Fruit fly (Drosophila melanogaster) whole organism, embryonic: Measurements from ENCODE around the gene obst-F.

Experiments used
- Atf6 ChIP-seq: fragments of 200-800 bp; sonication (Bioruptor generic); IDR thresholded peaks from 2 replicates; pipeline ENCODE4 v1.3.6; 2022; ENCODE audit warnings: missing biosample characterization, missing genetic modification characterization
- CG10462 ChIP-seq: fragments of 200-800 bp; sonication (Bioruptor generic); optimal IDR thresholded peaks from 2 replicates; lab custom pipeline; 2016; ENCODE audit warnings: missing biosample characterization, missing genetic modification characterization
- CG11398 ChIP-seq: fragments of 200-800 bp; sonication (Bioruptor generic); optimal IDR thresholded peaks from 2 replicates; lab custom pipeline; 2016; ENCODE audit warnings: missing biosample characterization, missing genetic modification characterization
- CG1233 ChIP-seq: fragments of 200-800 bp; sonication (Bioruptor generic); optimal IDR thresholded peaks from 4 replicates; lab custom pipeline; 2018; ENCODE audit warnings: missing biosample characterization, mild to moderate bottlenecking, missing genetic modification characterization
- CG12769 ChIP-seq: fragments of 200-800 bp; sonication (Bioruptor generic); optimal IDR thresholded peaks from 2 replicates; lab custom pipeline; 2019; ENCODE audit warnings: missing biosample characterization, mild to moderate bottlenecking, missing genetic modification characterization, moderate library complexity
- CG15269 ChIP-seq: fragments of 200-800 bp; sonication (Bioruptor generic); optimal IDR thresholded peaks from 2 replicates; lab custom pipeline; 2018; ENCODE audit warnings: missing biosample characterization, mild to moderate bottlenecking, missing genetic modification characterization, moderate library complexity
- CG16779 ChIP-seq: fragments of 200-800 bp; sonication (Bioruptor generic); IDR thresholded peaks from 2 replicates; pipeline ENCODE4 v1.3.6; 2022; ENCODE audit warnings: missing biosample characterization, missing genetic modification characterization
- CG18262 ChIP-seq: fragments of 200-800 bp; optimal IDR thresholded peaks from 3 replicates; lab custom pipeline; 2019; ENCODE audit warnings: missing biosample characterization, mild to moderate bottlenecking, missing genetic modification characterization, moderate library complexity
- CG2678 ChIP-seq: fragments of 200-800 bp; sonication (Bioruptor generic); optimal IDR thresholded peaks from 3 replicates; lab custom pipeline; 2019; ENCODE audit warnings: missing biosample characterization, mild to moderate bottlenecking, missing genetic modification characterization, moderate library complexity
- CG32772 ChIP-seq: fragments of 200-800 bp; sonication (Bioruptor generic); IDR thresholded peaks from 2 replicates; pipeline ENCODE4 v1.3.6; 2022; ENCODE audit warnings: missing biosample characterization, missing genetic modification characterization
- CG34376 ChIP-seq: fragments of 200-800 bp; sonication (Bioruptor generic); optimal IDR thresholded peaks from 2 replicates; lab custom pipeline; 2018; ENCODE audit warnings: missing biosample characterization, mild to moderate bottlenecking, missing genetic modification characterization
- CG42726 ChIP-seq: fragments of 200-800 bp; sonication (Bioruptor generic); IDR thresholded peaks from 2 replicates; pipeline ENCODE4 v1.3.6; 2022; ENCODE audit warnings: missing biosample characterization, missing genetic modification characterization; ENCODE audit not compliant: partially characterized antibody
- CG4282 ChIP-seq: fragments of 200-800 bp; sonication (Bioruptor generic); optimal IDR thresholded peaks from 2 replicates; lab custom pipeline; 2016; ENCODE audit warnings: missing biosample characterization, missing genetic modification characterization
- CG4854 ChIP-seq: fragments of 200-800 bp; sonication (Bioruptor generic); optimal IDR thresholded peaks from 2 replicates; lab custom pipeline; 2016; ENCODE audit warnings: missing biosample characterization, missing genetic modification characterization, inconsistent platforms
- CG5953 ChIP-seq: fragments of 200-800 bp; sonication (Bioruptor generic); IDR thresholded peaks from 2 replicates; pipeline ENCODE4 v1.3.6; 2022; ENCODE audit warnings: missing biosample characterization, missing genetic modification characterization
- CG8359 ChIP-seq: fragments of 200-800 bp; sonication (Bioruptor generic); optimal IDR thresholded peaks from 2 replicates; lab custom pipeline; 2017; ENCODE audit warnings: missing biosample characterization, mild to moderate bottlenecking, missing genetic modification characterization, borderline replicate concordance
- CG9876 ChIP-seq: fragments of 200-800 bp; sonication (Bioruptor generic); optimal IDR thresholded peaks from 2 replicates; lab custom pipeline; 2016; ENCODE audit warnings: missing biosample characterization, missing genetic modification characterization
- Fer2 ChIP-seq: fragments of 200-800 bp; sonication (Bioruptor generic); optimal IDR thresholded peaks from 2 replicates; lab custom pipeline; 2018; ENCODE audit warnings: missing biosample characterization, mild to moderate bottlenecking, missing genetic modification characterization, moderate library complexity
- Fer3 ChIP-seq: fragments of 200-800 bp; sonication (Bioruptor generic); optimal IDR thresholded peaks from 2 replicates; lab custom pipeline; 2018; ENCODE audit warnings: missing biosample characterization, mild to moderate bottlenecking, missing genetic modification characterization, moderate library complexity
- HmgD ChIP-seq: fragments of 200-800 bp; sonication (Bioruptor generic); optimal IDR thresholded peaks from 3 replicates; lab custom pipeline; 2016; ENCODE audit warnings: missing biosample characterization, missing genetic modification characterization
- Hmx ChIP-seq: fragments of 200-800 bp; sonication (Bioruptor generic); optimal IDR thresholded peaks from 2 replicates; lab custom pipeline; 2016; ENCODE audit warnings: missing biosample characterization, missing genetic modification characterization
- NC2β ChIP-seq: fragments of 200-800 bp; sonication (Bioruptor generic); optimal IDR thresholded peaks from 2 replicates; lab custom pipeline; 2016; ENCODE audit warnings: missing biosample characterization, missing genetic modification characterization
- Sry-δ ChIP-seq: fragments of 200-800 bp; sonication (Bioruptor generic); optimal IDR thresholded peaks from 2 replicates; lab custom pipeline; 2016; ENCODE audit warnings: missing biosample characterization, missing genetic modification characterization
- Ssrp ChIP-seq: fragments of 200-800 bp; sonication (Bioruptor generic); optimal IDR thresholded peaks from 2 replicates; lab custom pipeline; 2018; ENCODE audit warnings: missing biosample characterization, mild to moderate bottlenecking, missing genetic modification characterization, moderate library complexity
- Stat92E ChIP-seq, 3 experiments: fragments of >200 bp in 2 of 3; fragments of 200-800 bp in 1 of 3; sonication (Bioruptor generic) in 1 of 3; optimal IDR thresholded peaks; 2 replicates each; lab custom pipeline; 2017 to 2019; ENCODE audit warnings: missing biosample characterization in 3 of 3, missing genetic modification characterization in 3 of 3, mild to moderate bottlenecking in 1 of 3, moderate library complexity in 1 of 3
- TFAM ChIP-seq: fragments of 200-800 bp; sonication (Bioruptor generic); optimal IDR thresholded peaks from 2 replicates; lab custom pipeline; 2017; ENCODE audit warnings: missing biosample characterization, missing genetic modification characterization, inconsistent platforms
- amos ChIP-seq: fragments of 200-800 bp; sonication (Bioruptor generic); IDR thresholded peaks from 2 replicates; pipeline ENCODE4 v1.3.6; 2022; ENCODE audit warnings: missing biosample characterization, missing genetic modification characterization; ENCODE audit not compliant: partially characterized antibody
- ap ChIP-seq: fragments of 200-800 bp; sonication (Bioruptor generic); IDR thresholded peaks from 2 replicates; pipeline ENCODE4 v1.3.6; 2022; ENCODE audit warnings: missing biosample characterization, missing genetic modification characterization
- btn ChIP-seq: fragments of 200-800 bp; sonication (Bioruptor generic); optimal IDR thresholded peaks from 2 replicates; lab custom pipeline; 2016; ENCODE audit warnings: missing biosample characterization, missing genetic modification characterization
- ci ChIP-seq: fragments of 200-800 bp; sonication (Bioruptor generic); IDR thresholded peaks from 3 replicates; pipeline ENCODE4 v1.3.6; 2022; ENCODE audit warnings: missing biosample characterization, missing genetic modification characterization
- crol ChIP-seq: fragments of 200-800 bp; sonication (Bioruptor generic); IDR thresholded peaks from 2 replicates; pipeline ENCODE4 v1.3.6; 2022; ENCODE audit warnings: missing biosample characterization, missing genetic modification characterization
- danr ChIP-seq: fragments of 200-800 bp; sonication (Bioruptor generic); IDR thresholded peaks from 2 replicates; pipeline ENCODE4 v1.3.6; 2022; ENCODE audit warnings: missing biosample characterization, missing genetic modification characterization
- exex ChIP-seq: fragments of 200-800 bp; sonication (Bioruptor generic); optimal IDR thresholded peaks from 4 replicates; lab custom pipeline; 2018; ENCODE audit warnings: missing biosample characterization, mild to moderate bottlenecking, missing genetic modification characterization, moderate library complexity
- grau ChIP-seq: fragments of 200-800 bp; optimal IDR thresholded peaks from 3 replicates; lab custom pipeline; 2019; ENCODE audit warnings: missing biosample characterization, mild to moderate bottlenecking, missing genetic modification characterization, moderate library complexity
- grn ChIP-seq: fragments of 200-800 bp; sonication (Bioruptor generic); optimal IDR thresholded peaks from 3 replicates; lab custom pipeline; 2017; ENCODE audit warnings: missing biosample characterization, missing genetic modification characterization
- gro ChIP-seq: fragments of 200-800 bp; sonication (Bioruptor generic); optimal IDR thresholded peaks from 2 replicates; lab custom pipeline; 2016; ENCODE audit warnings: missing biosample characterization, missing genetic modification characterization
- hbn ChIP-seq: fragments of 200-800 bp; sonication (Bioruptor generic); IDR thresholded peaks from 2 replicates; pipeline ENCODE4 v1.3.6; 2022; ENCODE audit warnings: missing biosample characterization, missing genetic modification characterization; ENCODE audit not compliant: partially characterized antibody
- lab ChIP-seq: fragments of 200-800 bp; sonication (Bioruptor generic); optimal IDR thresholded peaks from 3 replicates; lab custom pipeline; 2017; ENCODE audit warnings: missing biosample characterization, missing genetic modification characterization, mild to moderate bottlenecking, moderate library complexity, missing genetic modification reagents
- lola ChIP-seq, 3 experiments: fragments of >200 bp in 2 of 3; fragments of 200-800 bp in 1 of 3; sonication (Bioruptor generic) in 1 of 3; optimal IDR thresholded peaks; 2 replicates each; lab custom pipeline; 2017 to 2019; ENCODE audit warnings: missing biosample characterization in 3 of 3, missing genetic modification characterization in 3 of 3, mild to moderate bottlenecking in 1 of 3, moderate library complexity in 1 of 3
- mirr ChIP-seq: fragments of 200-800 bp; sonication (Bioruptor generic); optimal IDR thresholded peaks from 3 replicates; lab custom pipeline; 2018; ENCODE audit warnings: missing biosample characterization, mild to moderate bottlenecking, missing genetic modification characterization
- onecut ChIP-seq: fragments of 200-800 bp; sonication (Bioruptor generic); IDR thresholded peaks from 2 replicates; pipeline ENCODE4 v1.3.6; 2022; ENCODE audit warnings: missing biosample characterization, missing genetic modification characterization
- pita ChIP-seq: fragments of 200-800 bp; sonication (Bioruptor generic); optimal IDR thresholded peaks from 2 replicates; lab custom pipeline; 2017; ENCODE audit warnings: missing biosample characterization, mild to moderate bottlenecking, missing genetic modification characterization
- psq ChIP-seq: fragments of 200-800 bp; sonication (Bioruptor generic); optimal IDR thresholded peaks from 2 replicates; lab custom pipeline; 2017; ENCODE audit warnings: missing biosample characterization, missing genetic modification characterization
- seq ChIP-seq: fragments of 200-800 bp; sonication (Bioruptor generic); IDR thresholded peaks from 2 replicates; pipeline ENCODE4 v1.3.6; 2022; ENCODE audit warnings: missing biosample characterization, missing genetic modification characterization
- slp2 ChIP-seq: fragments of 200-800 bp; sonication (Bioruptor generic); optimal IDR thresholded peaks from 2 replicates; lab custom pipeline; 2016; ENCODE audit warnings: missing biosample characterization, missing genetic modification characterization
- sqz ChIP-seq: fragments of 200-800 bp; sonication (Bioruptor generic); optimal IDR thresholded peaks from 3 replicates; lab custom pipeline; 2018; ENCODE audit warnings: missing biosample characterization, mild to moderate bottlenecking, missing genetic modification characterization
- stwl ChIP-seq: fragments of 200-800 bp; sonication (Bioruptor generic); optimal IDR thresholded peaks from 3 replicates; lab custom pipeline; 2018; ENCODE audit warnings: missing biosample characterization, mild to moderate bottlenecking, missing genetic modification characterization, moderate library complexity
- sug ChIP-seq: fragments of 200-800 bp; optimal IDR thresholded peaks from 2 replicates; lab custom pipeline; 2019; ENCODE audit warnings: missing biosample characterization, mild to moderate bottlenecking, missing genetic modification characterization, moderate library complexity
- tx ChIP-seq: fragments of 200-800 bp; sonication (Bioruptor generic); optimal IDR thresholded peaks from 2 replicates; lab custom pipeline; 2016; ENCODE audit warnings: missing biosample characterization, missing genetic modification characterization

obst-F gene

DNA sequence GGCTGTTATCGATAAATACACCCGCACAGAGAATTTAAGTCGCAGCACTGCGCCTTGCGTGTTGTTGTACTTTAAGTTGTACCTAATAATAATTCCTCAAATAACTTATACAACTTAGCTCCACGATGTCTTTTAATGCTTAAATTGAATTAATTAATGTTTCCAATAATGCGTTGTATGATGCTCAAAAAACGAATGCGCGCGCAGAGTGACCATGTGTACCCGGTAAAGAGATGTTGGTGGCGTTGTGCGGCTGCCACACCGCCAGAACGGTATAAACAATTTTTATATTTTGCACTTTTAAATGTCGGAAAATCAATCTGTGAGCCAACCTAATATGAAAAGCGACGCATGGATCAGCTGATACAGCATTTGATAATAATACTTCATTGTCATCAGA, 24.7 kb upstream of the obst-F start (continued):
- no peak for TF ChIP-seq seq (GFP tag; lab: Robert Waterston, UW)
- peak; percentile 12; the same call in 1 of the 2 replicates for TF ChIP-seq amos (GFP tag; lab: Robert Waterston, UW)

- TF ChIP-seq lola (GFP tag; optimal IDR thresholded peaks at IDR 0.05; lab: Kevin White, UChicago) (no peak), TFAM (GFP tag; lab: Kevin White, UChicago) (no peak), CG16779 (GFP tag; lab: Robert Waterston, UW) (no peak), Stat92E (GFP tag; optimal IDR thresholded peaks at IDR 0.05; lab: Kevin White, UChicago) (no peak), onecut (GFP tag; lab: Robert Waterston, UW) (no peak), Fer3 (no peak), lab (GFP tag; lab: Kevin White, UChicago) (peak; percentile 16), CG42726 (GFP tag; lab: Robert Waterston, UW) (no peak), grau (tag; lab: Kevin White, UChicago) (no peak), CG2678 (tag; lab: Kevin White, UChicago) (peak; percentile 19), crol (GFP tag; lab: Robert Waterston, UW) (no peak), stwl (tag; lab: Kevin White, UChicago) (no peak), pita (GFP tag; lab: Kevin White, UChicago) (no peak), Fer2 (tag; lab: Kevin White, UChicago) (no peak), mirr (GFP tag; lab: Kevin White, UChicago) (peak; percentile 19), gro (GFP tag; lab: Kevin White, UChicago) (no peak), Hmx (no peak), CG5953 (GFP tag; lab: Robert Waterston, UW) (no peak), CG9876 (no peak), ap (no peak), CG1233 (GFP tag; lab: Kevin White, UChicago) (no peak), Sry-δ (no peak), CG4282 (GFP tag; lab: Kevin White, UChicago) (no peak), exex (peak; percentile 97), psq (GFP tag; lab: Kevin White, UChicago) (no peak), hbn (GFP tag; lab: Robert Waterston, UW) (no peak), CG8359 (GFP tag; lab: Kevin White, UChicago) (no peak), slp2 (GFP tag; lab: Kevin White, UChicago) (no peak), CG34376 (GFP tag; lab: Kevin White, UChicago) (peak; percentile 88), CG15269 (tag; lab: Kevin White, UChicago) (no peak), CG18262 (tag; lab: Kevin White, UChicago) (no peak), btn (GFP tag; lab: Kevin White, UChicago) (no peak), CG11398 (GFP tag; lab: Kevin White, UChicago) (no peak), CG12769 (tag; lab: Kevin White, UChicago) (no peak), NC2β (no peak), sqz (no peak), CG10462 (GFP tag; lab: Kevin White, UChicago) (no peak), grn (GFP tag; lab: Kevin White, UChicago) (peak; percentile 56), CG32772 (GFP tag; lab: Robert Waterston, UW) (no peak), Ssrp (tag; lab: Kevin White, UChicago) (no peak), Atf6 (GFP tag; lab: Robert Waterston, UW) (no peak), danr (no peak), sug (tag; lab: Kevin White, UChicago) (peak; percentile 62), HmgD (no peak), ci (GFP tag; lab: Robert Waterston, UW) (no peak), tx (GFP tag; lab: Kevin White, UChicago) (no peak), CG4854 (no peak)
Measured at dm6 chr3L:20223398-20223951, 22.0 kb upstream of the obst-F start, which contains the start of gene CG17147. TSS of gene CG17147 (plus strand) at chr3L:20223932.
